Worm (Caenorhabditis elegans): ENCODE results near the gene ceph-41.

Gene ceph-41

DNA sequence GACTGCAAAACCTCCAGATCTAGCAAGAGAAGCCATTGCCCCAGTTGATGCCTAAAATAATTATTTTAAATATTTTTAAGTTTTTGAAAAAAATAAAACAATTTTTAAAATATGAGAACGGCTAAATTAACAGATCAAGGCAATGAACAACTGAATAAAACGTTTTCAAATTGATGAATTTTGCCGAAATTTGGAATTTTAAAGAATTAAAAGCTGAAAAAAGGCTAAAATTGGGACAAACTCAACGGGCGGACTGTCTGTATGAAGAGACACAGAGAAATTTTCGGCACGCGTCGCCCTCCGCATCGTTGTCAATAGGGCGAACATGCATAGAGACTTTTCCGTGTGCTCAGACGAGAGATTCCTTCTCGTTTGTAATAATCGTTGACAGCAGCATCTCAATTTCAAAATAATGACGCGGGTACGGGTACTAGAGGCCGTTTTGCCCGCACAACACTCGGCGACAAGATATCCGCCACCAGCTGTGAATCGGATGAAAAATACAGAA lies 9.1 kb downstream of the ceph-41 start, which contains the start of the genes isp-1 and islo-1 (continued):
- no peak for TF ChIP-seq athp-1 (tag; optimal IDR thresholded peaks at IDR 0.05)
- peak; percentile 82 for TF ChIP-seq attf-5 (GFP tag; optimal IDR thresholded peaks at IDR 0.05)
- no peak for TF ChIP-seq die-1 (tag; optimal IDR thresholded peaks at IDR 0.05)
- TF ChIP-seq F37B4.10 (GFP tag; IDR thresholded peaks at IDR 0.05): no peak
- peak; percentile 92 for TF ChIP-seq madf-3 (GFP tag; IDR thresholded peaks at IDR 0.05)
- TF ChIP-seq him-1 (tag; optimal IDR thresholded peaks at IDR 0.05): no peak
- no peak for TF ChIP-seq bed-1 (GFP tag; IDR thresholded peaks at IDR 0.05)
- TF ChIP-seq gei-17 (GFP tag; optimal IDR thresholded peaks at IDR 0.05): no peak
- TF ChIP-seq ceh-79 (tag; optimal IDR thresholded peaks at IDR 0.05): no peak
- TF ChIP-seq cebp-2 (GFP tag; IDR thresholded peaks at IDR 0.05): no peak
- TF ChIP-seq ztf-26 (tag; optimal IDR thresholded peaks at IDR 0.05): no peak
- TF ChIP-seq ceh-100 (GFP tag; IDR thresholded peaks at IDR 0.05): no peak
- TF ChIP-seq hsf-1 (GFP tag; IDR thresholded peaks at IDR 0.05): no peak
- peak; percentile 13; the same call in 1 of the 2 replicates for TF ChIP-seq F33H1.4 (GFP tag; IDR thresholded peaks at IDR 0.05)
- no peak for TF ChIP-seq bed-2 (GFP tag; IDR thresholded peaks at IDR 0.05)
- no peak for TF ChIP-seq akir-1 (GFP tag; optimal IDR thresholded peaks at IDR 0.05)
- TF ChIP-seq somi-1 (GFP tag; optimal IDR thresholded peaks at IDR 0.05): no peak
- no peak for TF ChIP-seq zfh-2 (GFP tag; conservative IDR thresholded peaks at IDR 0.05)
- peak; percentile 33; the same call in 1 of the 2 replicates for TF ChIP-seq D2030.7 (GFP tag; IDR thresholded peaks at IDR 0.05)
- TF ChIP-seq B0336.3 (GFP tag; IDR thresholded peaks at IDR 0.05): no peak
- no peak for TF ChIP-seq nhr-90 (tag; optimal IDR thresholded peaks at IDR 0.05)
- no peak for TF ChIP-seq F10E7.11 (tag; optimal IDR thresholded peaks at IDR 0.05)
- TF ChIP-seq snpc-1.3 (tag; optimal IDR thresholded peaks at IDR 0.05; ENCODE audit: insufficient read depth): no peak
- TF ChIP-seq tlf-1 (GFP tag; optimal IDR thresholded peaks at IDR 0.05): no peak
- no peak for TF ChIP-seq pha-4 (tag; optimal IDR thresholded peaks at IDR 0.05)
- TF ChIP-seq aptf-2 (GFP tag; conservative IDR thresholded peaks at IDR 0.05): no peak
- no peak for TF ChIP-seq lin-40 (tag; optimal IDR thresholded peaks at IDR 0.05)
- TF ChIP-seq madf-6 (GFP tag; IDR thresholded peaks at IDR 0.05): 0 out of 2 replicates have a peak, but pooled peaks have one; percentile 19
- peak; percentile 25 for TF ChIP-seq ceh-27 (GFP tag; optimal IDR thresholded peaks at IDR 0.05)
- no peak for TF ChIP-seq zim-3 (tag; optimal IDR thresholded peaks at IDR 0.05)
- TF ChIP-seq nhr-80 (tag; optimal IDR thresholded peaks at IDR 0.05): peak; percentile 57
- no peak for TF ChIP-seq tbx-9 (tag; optimal IDR thresholded peaks at IDR 0.05; ENCODE audit: borderline replicate concordance)
- no peak for TF ChIP-seq lag-1 (GFP tag; IDR thresholded peaks at IDR 0.05)
- no peak for TF ChIP-seq attf-6 (GFP tag; IDR thresholded peaks at IDR 0.05)
- no peak for TF ChIP-seq aptf-3 (GFP tag; IDR thresholded peaks at IDR 0.05)
- no peak for TF ChIP-seq rpc-1 (optimal IDR thresholded peaks at IDR 0.05)
- no peak for TF ChIP-seq rpc-1 (tag; optimal IDR thresholded peaks at IDR 0.05)
- TF ChIP-seq ztf-28 (GFP tag; IDR thresholded peaks at IDR 0.05): no peak
- TF ChIP-seq hlh-26 (GFP tag; conservative IDR thresholded peaks at IDR 0.05): no peak
- no peak for TF ChIP-seq chd-7 (tag; optimal IDR thresholded peaks at IDR 0.05)
- no peak for TF ChIP-seq lir-1 (GFP tag; conservative IDR thresholded peaks at IDR 0.05)
- no peak for TF ChIP-seq K11D2.4 (GFP tag; IDR thresholded peaks at IDR 0.05)
- TF ChIP-seq unc-62 (GFP tag; optimal IDR thresholded peaks at IDR 0.05): no peak
- TF ChIP-seq F49E8.2 (tag; optimal IDR thresholded peaks at IDR 0.05; ENCODE audit: insufficient read depth): peak; percentile 1
- no peak for TF ChIP-seq B0035.1 (tag; optimal IDR thresholded peaks at IDR 0.05)
- TF ChIP-seq T26A5.8 (tag; optimal IDR thresholded peaks at IDR 0.05): no peak
- TF ChIP-seq nfyb-1 (GFP tag; IDR thresholded peaks at IDR 0.05): no peak
- TF ChIP-seq rcor-1 (GFP tag; IDR thresholded peaks at IDR 0.05): no peak
- TF ChIP-seq pbrm-1 (GFP tag; IDR thresholded peaks at IDR 0.05): no peak
- no peak for TF ChIP-seq Y53G8AR.9 (GFP tag; conservative IDR thresholded peaks at IDR 0.05)
